Fruit fly (Drosophila melanogaster) whole organism, embryonic: Measurements from ENCODE around the gene CG18557.
A peak's percentile ranks its signal among the peaks of the same experiment; 100 is the strongest.

Experiments
- CG11093 ChIP-seq: fragments of 200-800 bp; sonication (Bioruptor generic); IDR thresholded peaks from 3 replicates; pipeline ENCODE4 v1.3.6; 2022; ENCODE audit warnings: missing biosample characterization, missing genetic modification characterization
- CG13894 ChIP-seq: fragments of 200-800 bp; sonication (Bioruptor generic); optimal IDR thresholded peaks from 3 replicates; lab custom pipeline; 2018; ENCODE audit warnings: missing biosample characterization, mild to moderate bottlenecking, missing genetic modification characterization, moderate library complexity
- CG17612 ChIP-seq: fragments of 200-800 bp; sonication (Bioruptor generic); IDR thresholded peaks from 2 replicates; pipeline ENCODE4 v1.3.6; 2022; ENCODE audit warnings: missing biosample characterization, missing genetic modification characterization
- Fer2 ChIP-seq: fragments of 200-800 bp; sonication (Bioruptor generic); optimal IDR thresholded peaks from 2 replicates; lab custom pipeline; 2018; ENCODE audit warnings: missing biosample characterization, mild to moderate bottlenecking, missing genetic modification characterization, moderate library complexity
- Trl ChIP-seq, 3 experiments: fragments of >200 bp in 2 of 3; fragments of 200-800 bp in 1 of 3; sonication (Bioruptor generic) in 1 of 3; optimal IDR thresholded peaks; 2 replicates in 1 of 3; 3 replicates in 2 of 3; lab custom pipeline; 2016 to 2017; ENCODE audit warnings: missing biosample characterization in 1 of 3, missing genetic modification characterization in 1 of 3
- ewg ChIP-seq: fragments of 200-800 bp; sonication (Bioruptor generic); optimal IDR thresholded peaks from 3 replicates; lab custom pipeline; 2017; ENCODE audit warnings: mild to moderate bottlenecking, missing biosample characterization, missing genetic modification reagents, missing genetic modification characterization

CG18557 gene

DNA sequence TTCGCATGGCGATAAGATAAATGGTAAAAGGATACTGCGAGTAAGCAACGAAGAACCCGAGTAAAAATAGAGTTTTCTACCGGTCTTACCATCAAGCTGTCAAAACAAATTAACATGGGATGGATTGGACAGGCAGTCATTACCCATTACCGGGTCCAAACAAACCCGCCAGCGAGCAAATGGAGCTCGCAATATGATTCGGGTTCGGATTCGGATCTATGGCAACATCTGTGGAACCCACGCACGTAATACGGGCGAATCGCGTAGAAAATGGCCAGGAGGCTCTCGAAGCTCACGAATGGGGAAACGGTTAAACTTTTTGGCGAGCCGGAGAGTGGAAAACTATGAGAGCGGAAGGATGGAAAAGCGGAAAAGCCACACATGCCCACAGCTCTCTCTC, 48.3 kb downstream of the CG18557 start:
- TF ChIP-seq CG13894 (tag; lab: Kevin White, UChicago) = peak; percentile 98
- TF ChIP-seq Fer2 (tag; lab: Kevin White, UChicago) = no peak
- TF ChIP-seq CG17612 (GFP tag; lab: Robert Waterston, UW) = no peak
- TF ChIP-seq Trl (optimal IDR thresholded peaks at IDR 0.05; lab: Kevin White, UChicago) = peak; percentile 45 to 79
- no peak for TF ChIP-seq Trl (GFP tag; optimal IDR thresholded peaks at IDR 0.05; lab: Kevin White, UChicago)
- TF ChIP-seq CG11093 (GFP tag; lab: Robert Waterston, UW) = no peak
- TF ChIP-seq ewg (GFP tag; lab: Kevin White, UChicago) = peak; percentile 38
